Worm (Caenorhabditis elegans) whole organism, L3 larva: ENCODE data around the gene C04C3.14.

Source experiments
- R02D3.7 ChIP-seq: fragments of 150-350 bp; optimal IDR thresholded peaks from 2 replicates; lab custom pipeline; 2014; ENCODE audit warnings: missing biosample characterization, missing genetic modification characterization
- aly-2 ChIP-seq: fragments of 150-350 bp; optimal IDR thresholded peaks from 2 replicates; lab custom pipeline; 2014; ENCODE audit warnings: missing biosample characterization, missing genetic modification characterization
- ama-1 ChIP-seq: fragments of 150-350 bp; optimal IDR thresholded peaks from 2 replicates; lab custom pipeline; 2018
- ceh-82 ChIP-seq: fragments of 150-350 bp; optimal IDR thresholded peaks from 2 replicates; lab custom pipeline; 2014; ENCODE audit warnings: missing biosample characterization, missing genetic modification characterization
- ceh-9 ChIP-seq: sonication (generic microtip); optimal IDR thresholded peaks from 2 replicates; lab custom pipeline; 2018; ENCODE audit warnings: missing biosample characterization, missing genetic modification characterization
- daf-12 ChIP-seq: fragments of 150-350 bp; optimal IDR thresholded peaks from 2 replicates; lab custom pipeline; 2014; ENCODE audit warnings: missing biosample characterization, missing genetic modification reagents, missing genetic modification characterization
- egl-27 ChIP-seq: sonication (generic microtip); optimal IDR thresholded peaks from 4 replicates; lab custom pipeline; 2017; ENCODE audit warnings: missing biosample characterization, missing genetic modification reagents, missing genetic modification characterization
- egl-5 ChIP-seq: fragments of 150-350 bp; optimal IDR thresholded peaks from 2 replicates; lab custom pipeline; 2017; ENCODE audit warnings: missing biosample characterization, missing genetic modification reagents, missing genetic modification characterization, inconsistent platforms
- elt-2 ChIP-seq: sonication (generic microtip); optimal IDR thresholded peaks from 2 replicates; lab custom pipeline; 2016; ENCODE audit warnings: missing genetic modification reagents, mild to moderate bottlenecking, missing genetic modification characterization, missing compliant biosample characterization
- eor-1 ChIP-seq, 2 experiments: fragments of 150-350 bp; optimal IDR thresholded peaks; 2 replicates each; lab custom pipeline; 2014 to 2018; ENCODE audit warnings: missing biosample characterization in 2 of 2, missing genetic modification characterization in 2 of 2
- fkh-10 ChIP-seq: sonication (generic microtip); optimal IDR thresholded peaks from 2 replicates; lab custom pipeline; 2017; ENCODE audit warnings: missing biosample characterization, missing genetic modification reagents, missing genetic modification characterization
- fkh-2 ChIP-seq: fragments of 150-350 bp; optimal IDR thresholded peaks from 2 replicates; lab custom pipeline; 2014; ENCODE audit warnings: missing biosample characterization, missing genetic modification reagents, missing genetic modification characterization
- fos-1 ChIP-seq: fragments of 150-350 bp; optimal IDR thresholded peaks from 2 replicates; lab custom pipeline; 2014; ENCODE audit warnings: missing biosample characterization, missing genetic modification characterization
- hmg-11 ChIP-seq: sonication (generic microtip); optimal IDR thresholded peaks from 2 replicates; lab custom pipeline; 2016; ENCODE audit warnings: missing genetic modification characterization, missing compliant biosample characterization
- jun-1 ChIP-seq: fragments of 150-350 bp; optimal IDR thresholded peaks from 2 replicates; lab custom pipeline; 2014; ENCODE audit warnings: missing biosample characterization, missing genetic modification reagents, missing genetic modification characterization
- lsy-12 ChIP-seq: sonication (generic microtip); optimal IDR thresholded peaks from 2 replicates; lab custom pipeline; 2016; ENCODE audit warnings: mild to moderate bottlenecking, missing genetic modification characterization, missing compliant biosample characterization
- mml-1 ChIP-seq: fragments of 150-350 bp; sonication (generic microtip); optimal IDR thresholded peaks from 3 replicates; lab custom pipeline; 2014; ENCODE audit warnings: missing biosample characterization, missing genetic modification characterization
- nfya-1 ChIP-seq: sonication (generic microtip); optimal IDR thresholded peaks from 2 replicates; lab custom pipeline; 2017; ENCODE audit warnings: missing genetic modification characterization, mild to moderate bottlenecking, missing compliant biosample characterization, antibody characterized with exemption, moderate library complexity; ENCODE audit not compliant: insufficient read depth
- nhr-11 ChIP-seq: fragments of 150-350 bp; optimal IDR thresholded peaks from 2 replicates; lab custom pipeline; 2014; ENCODE audit warnings: missing biosample characterization, missing genetic modification characterization
- nhr-12 ChIP-seq: fragments of 150-350 bp; optimal IDR thresholded peaks from 2 replicates; lab custom pipeline; 2014; ENCODE audit warnings: missing biosample characterization, missing genetic modification characterization
- nhr-23 ChIP-seq: fragments of 150-350 bp; optimal IDR thresholded peaks from 2 replicates; lab custom pipeline; 2014; ENCODE audit warnings: missing biosample characterization, missing genetic modification reagents, missing genetic modification characterization
- nhr-237 ChIP-seq: fragments of 150-350 bp; optimal IDR thresholded peaks from 2 replicates; lab custom pipeline; 2014; ENCODE audit warnings: missing biosample characterization, missing genetic modification characterization
- nhr-25 ChIP-seq: sonication (generic microtip); optimal IDR thresholded peaks from 2 replicates; lab custom pipeline; 2017; ENCODE audit warnings: missing biosample characterization, missing genetic modification characterization
- nhr-43 ChIP-seq: sonication (generic microtip); optimal IDR thresholded peaks from 2 replicates; lab custom pipeline; 2016; ENCODE audit warnings: mild to moderate bottlenecking, missing genetic modification characterization, missing compliant biosample characterization; ENCODE audit not compliant: poor library complexity, severe bottlenecking
- nhr-67 ChIP-seq: fragments of 150-350 bp; optimal IDR thresholded peaks from 2 replicates; lab custom pipeline; 2014; ENCODE audit warnings: missing biosample characterization, missing genetic modification characterization
- nhr-76 ChIP-seq: fragments of 150-350 bp; sonication (generic microtip); optimal IDR thresholded peaks from 5 replicates; lab custom pipeline; 2014; ENCODE audit warnings: missing biosample characterization, missing genetic modification characterization
- nhr-77 ChIP-seq: fragments of 150-350 bp; optimal IDR thresholded peaks from 2 replicates; lab custom pipeline; 2014; ENCODE audit warnings: missing biosample characterization, missing genetic modification characterization
- pha-4 ChIP-seq: fragments of 150-350 bp; optimal IDR thresholded peaks from 2 replicates; lab custom pipeline; 2014; ENCODE audit warnings: missing biosample characterization, missing genetic modification reagents, missing genetic modification characterization
- pqm-1 ChIP-seq: fragments of 150-350 bp; optimal IDR thresholded peaks from 2 replicates; lab custom pipeline; 2017; ENCODE audit warnings: missing biosample characterization, missing genetic modification characterization, inconsistent platforms
- sea-2 ChIP-seq: fragments of 150-350 bp; sonication (generic microtip); optimal IDR thresholded peaks from 4 replicates; lab custom pipeline; 2014; ENCODE audit warnings: missing biosample characterization, missing genetic modification reagents, missing genetic modification characterization
- skn-1 ChIP-seq: fragments of 150-350 bp; optimal IDR thresholded peaks from 2 replicates; lab custom pipeline; 2014; ENCODE audit warnings: missing biosample characterization, missing genetic modification characterization
- snpc-4 ChIP-seq: fragments of 150-350 bp; optimal IDR thresholded peaks from 2 replicates; lab custom pipeline; 2014; ENCODE audit warnings: missing biosample characterization, missing genetic modification characterization
- tbx-2 ChIP-seq: sonication (generic microtip); optimal IDR thresholded peaks from 2 replicates; lab custom pipeline; 2016; ENCODE audit warnings: mild to moderate bottlenecking, missing genetic modification characterization, missing compliant biosample characterization
- unc-39 ChIP-seq: sonication (generic microtip); optimal IDR thresholded peaks from 4 replicates; lab custom pipeline; 2017; ENCODE audit warnings: missing biosample characterization, missing genetic modification characterization
- unc-62 ChIP-seq: fragments of 150-350 bp; sonication (generic microtip); optimal IDR thresholded peaks from 4 replicates; lab custom pipeline; 2014; ENCODE audit warnings: missing biosample characterization, missing genetic modification reagents, missing genetic modification characterization
- ztf-4 ChIP-seq: fragments of 150-350 bp; optimal IDR thresholded peaks from 2 replicates; lab custom pipeline; 2014; ENCODE audit warnings: missing biosample characterization, missing genetic modification characterization

C04C3.14 gene

ce11 chrIV:3373370-3373769 is 22.3 kb upstream of the C04C3.14 start:
- no peak for TF ChIP-seq hmg-11 (tag; lab: Kevin White, UChicago)
- TF ChIP-seq nhr-23 (tag; lab: Kevin White, UChicago), result no peak
- TF ChIP-seq nhr-77, result no peak
- no peak for TF ChIP-seq fkh-2 (tag; lab: Kevin White, UChicago)
- TF ChIP-seq snpc-4 (tag; lab: Kevin White, UChicago), result no peak
- no peak for TF ChIP-seq eor-1 (tag; optimal IDR thresholded peaks at IDR 0.05; lab: Kevin White, UChicago)
- TF ChIP-seq ama-1 (lab: Kevin White, UChicago), result no peak
- TF ChIP-seq tbx-2 (tag; lab: Kevin White, UChicago), result no peak
- TF ChIP-seq nhr-76, result no peak
- TF ChIP-seq R02D3.7 (tag; lab: Kevin White, UChicago), result no peak
- TF ChIP-seq nhr-12 (tag; lab: Kevin White, UChicago), result no peak
- no peak for TF ChIP-seq elt-2
- no peak for TF ChIP-seq jun-1 (tag; lab: Kevin White, UChicago)
- TF ChIP-seq egl-27 (tag; lab: Kevin White, UChicago), result no peak
- TF ChIP-seq ceh-9 (tag; lab: Kevin White, UChicago), result no peak
- TF ChIP-seq unc-62 (GFP tag; lab: Kevin White, UChicago), result no peak
- no peak for TF ChIP-seq nhr-25 (tag; lab: Kevin White, UChicago)

ce11 chrIV:3378080-3378804 is 17.4 kb upstream of the C04C3.14 start, which contains the start of gene otub-4:
Gene otub-4 (minus strand): TSS chrIV:3378130.
- TF ChIP-seq snpc-4 (tag; lab: Kevin White, UChicago) (no peak), nfya-1 (tag; lab: Kevin White, UChicago) (no peak), egl-27 (tag; lab: Kevin White, UChicago) (no peak), aly-2 (tag; lab: Kevin White, UChicago) (no peak), ama-1 (lab: Kevin White, UChicago) (no peak), lsy-12 (tag; lab: Kevin White, UChicago) (no peak), fkh-2 (tag; lab: Kevin White, UChicago) (no peak), nhr-12 (tag; lab: Kevin White, UChicago) (no peak), skn-1 (tag; lab: Kevin White, UChicago) (no peak), nhr-25 (tag; lab: Kevin White, UChicago) (no peak), pha-4 (tag; lab: Kevin White, UChicago) (no peak), nhr-77 (no peak), nhr-43 (no peak), unc-39 (tag; lab: Kevin White, UChicago) (no peak), ceh-9 (tag; lab: Kevin White, UChicago) (no peak), daf-12 (tag; lab: Kevin White, UChicago) (no peak), fkh-10 (no peak)
- TF ChIP-seq, all 47 proteins: peak for 0

ce11 chrIV:3382338-3382907 is 13.3 kb upstream of the C04C3.14 start, which contains the start of gene B0546.3:
Gene B0546.3 (minus strand): TSS chrIV:3382841.
- TF ChIP-seq unc-39 (tag; lab: Kevin White, UChicago), result no peak
- no peak for TF ChIP-seq mml-1 (tag; lab: Kevin White, UChicago)
- TF ChIP-seq ceh-82 (tag; lab: Kevin White, UChicago), result no peak
- peak; percentile 13 for TF ChIP-seq nhr-23 (tag; lab: Kevin White, UChicago)
- no peak for TF ChIP-seq egl-5 (tag; lab: Kevin White, UChicago)
- peak; percentile 2 for TF ChIP-seq elt-2
- TF ChIP-seq nhr-11 (tag; lab: Kevin White, UChicago), result no peak
- peak; percentile 69 for TF ChIP-seq ama-1 (lab: Kevin White, UChicago)

- TF ChIP-seq sea-2 (GFP tag; lab: Kevin White, UChicago), result no peak
- TF ChIP-seq R02D3.7 (tag; lab: Kevin White, UChicago), result no peak
- no peak for TF ChIP-seq fos-1 (tag; lab: Kevin White, UChicago)
- TF ChIP-seq ceh-9 (tag; lab: Kevin White, UChicago), result no peak
- no peak for TF ChIP-seq ztf-4 (tag; lab: Kevin White, UChicago)
- no peak for TF ChIP-seq ceh-82 (tag; lab: Kevin White, UChicago)
- no peak for TF ChIP-seq nhr-67 (tag; lab: Kevin White, UChicago)
- no peak for TF ChIP-seq ama-1 (lab: Kevin White, UChicago)
- no peak for TF ChIP-seq pqm-1 (tag; lab: Kevin White, UChicago)
- no peak for TF ChIP-seq nhr-25 (tag; lab: Kevin White, UChicago)
- no peak for TF ChIP-seq daf-12 (tag; lab: Kevin White, UChicago)
- no peak for TF ChIP-seq unc-62 (GFP tag; lab: Kevin White, UChicago)
- TF ChIP-seq nhr-12 (tag; lab: Kevin White, UChicago), result no peak
- no peak for TF ChIP-seq nhr-77
- TF ChIP-seq nhr-23 (tag; lab: Kevin White, UChicago), result no peak
- no peak for TF ChIP-seq nhr-11 (tag; lab: Kevin White, UChicago)
- TF ChIP-seq nhr-237 (tag; lab: Kevin White, UChicago), result no peak
Observed at ce11 chrIV:3383203-3383602, 12.5 kb upstream of the C04C3.14 start.
